Worm (Caenorhabditis elegans): ENCODE measurements around the gene phf-14.
"Not testable (repeated sequence)": the region's sequence is repeated elsewhere in the genome, so short reads cannot be mapped to it uniquely, and the experiment has no call there.

The phf-14 gene

ce11 chrV:17870569-17870968, 624 bp upstream of the phf-14 start, which contains the start of gene csn-1:
Gene csn-1 (minus strand): TSS chrV:17870651.
- no peak for TF ChIP-seq mxl-2 (GFP tag; conservative IDR thresholded peaks at IDR 0.05)
- peak in 1 of 2 experiments; percentile 47 for TF ChIP-seq lsy-2 (tag; optimal IDR thresholded peaks at IDR 0.05)
- TF ChIP-seq F26F4.8 (GFP tag; conservative IDR thresholded peaks at IDR 0.05): no peak
- peak; percentile 92 for TF ChIP-seq lin-38 (GFP tag; IDR thresholded peaks at IDR 0.05)
- TF ChIP-seq pqm-1 (tag; optimal IDR thresholded peaks at IDR 0.05): no peak
- TF ChIP-seq dpl-1 (GFP tag; optimal IDR thresholded peaks at IDR 0.05): peak; percentile 8
- TF ChIP-seq dve-1 (tag; optimal IDR thresholded peaks at IDR 0.05; ENCODE audit: insufficient read depth): no peak

- TF ChIP-seq nhr-48 (tag; optimal IDR thresholded peaks at IDR 0.05) (no peak), dmd-6 (GFP tag; IDR thresholded peaks at IDR 0.05) (peak; percentile 64), hlh-11 (tag; optimal IDR thresholded peaks at IDR 0.05) (peak; percentile 24), mdt-29 (GFP tag; IDR thresholded peaks at IDR 0.05) (no peak), mxl-2 (GFP tag; conservative IDR thresholded peaks at IDR 0.05) (no peak), daf-16 (GFP tag; optimal IDR thresholded peaks at IDR 0.05) (no peak), daf-16 (tag; optimal IDR thresholded peaks at IDR 0.05) (peak; percentile 37), nhr-28 (tag; optimal IDR thresholded peaks at IDR 0.05) (peak; percentile 70), gei-8 (GFP tag; optimal IDR thresholded peaks at IDR 0.05) (no peak), Y5F2A.4 (GFP tag; optimal IDR thresholded peaks at IDR 0.05) (no peak), snpc-4 (tag; optimal IDR thresholded peaks at IDR 0.05) (no peak), pqm-1 (tag; optimal IDR thresholded peaks at IDR 0.05) (peak; percentile 67), php-3 (GFP tag; IDR thresholded peaks at IDR 0.05) (peak; percentile 67), aly-2 (tag; optimal IDR thresholded peaks at IDR 0.05) (no peak), ztf-11 (tag; optimal IDR thresholded peaks at IDR 0.05) (no peak), zag-1 (tag; optimal IDR thresholded peaks at IDR 0.05) (no peak), dve-1 (tag; optimal IDR thresholded peaks at IDR 0.05; ENCODE audit: insufficient read depth) (peak; percentile 59), hlh-30 (tag; optimal IDR thresholded peaks at IDR 0.05; ENCODE audit: insufficient read depth) (no peak), nhr-25 (tag; optimal IDR thresholded peaks at IDR 0.05; ENCODE audit: borderline replicate concordance, insufficient read depth) (no peak)
These were observed 17.7 kb downstream of the phf-14 start, which contains the start of gene C06H5.6 for ce11 chrV:17888939-17889338. Gene C06H5.6 (minus strand): TSS chrV:17888984.

- TF ChIP-seq spr-1 (tag; optimal IDR thresholded peaks at IDR 0.05) (no peak), pqm-1 (tag; optimal IDR thresholded peaks at IDR 0.05) (peak; percentile 43), unc-62 (GFP tag; optimal IDR thresholded peaks at IDR 0.05 in 1 of 2) (peak in 1 of 2 experiments; percentile 31), unc-62 (tag; optimal IDR thresholded peaks at IDR 0.05) (no peak), ceh-20 (GFP tag; IDR thresholded peaks at IDR 0.05) (peak; percentile 49; the same call in 1 of the 2 replicates), tra-1 (GFP tag; IDR thresholded peaks at IDR 0.05) (no peak), daf-16 (GFP tag; optimal IDR thresholded peaks at IDR 0.05) (no peak), daf-16 (tag; optimal IDR thresholded peaks at IDR 0.05) (peak; percentile 92), F37D6.2 (tag; optimal IDR thresholded peaks at IDR 0.05) (no peak), dmd-6 (GFP tag; IDR thresholded peaks at IDR 0.05) (peak; percentile 44), hlh-11 (tag; optimal IDR thresholded peaks at IDR 0.05) (peak; percentile 37), nhr-28 (tag; optimal IDR thresholded peaks at IDR 0.05) (peak; percentile 67), dve-1 (tag; optimal IDR thresholded peaks at IDR 0.05; ENCODE audit: insufficient read depth) (peak; percentile 46), php-3 (GFP tag; IDR thresholded peaks at IDR 0.05) (peak; percentile 96)
These were observed 20.1 kb downstream of the phf-14 start for ce11 chrV:17891317-17891716.

ce11 chrV:17893959-17894358, 22.8 kb downstream of the phf-14 start, which contains the start of gene C06H5.11:
Gene C06H5.11 (minus strand): TSS chrV:17894059.
- TF ChIP-seq dmd-9, madf-5, lin-29 (GFP tag; IDR thresholded peaks at IDR 0.05): not testable (repeated sequence)

ce11 chrV:17894485-17894884, 23.3 kb downstream of the phf-14 start, which contains the start of gene C06H5.12:
Gene C06H5.12 (plus strand): TSS chrV:17894785.
- not testable (repeated sequence) for TF ChIP-seq F44E2.7 (GFP tag; IDR thresholded peaks at IDR 0.05); T20F7.1 (GFP tag; optimal IDR thresholded peaks at IDR 0.05); ama-1 (optimal IDR thresholded peaks at IDR 0.05)

Measured in whole organism, L4 larva.